Fruit fly (Drosophila melanogaster) whole organism, embryonic: Measurements from ENCODE around the gene CG17233.

ENCODE experiments used
- Aef1 ChIP-seq: fragments of 200-800 bp; sonication (Bioruptor generic); IDR thresholded peaks from 3 replicates; pipeline ENCODE4 v1.3.6; 2022; ENCODE audit warnings: missing biosample characterization, missing genetic modification characterization
- Antp ChIP-seq: fragments of 200-800 bp; sonication (Bioruptor generic); optimal IDR thresholded peaks from 3 replicates; lab custom pipeline; 2016; ENCODE audit warnings: missing biosample characterization, missing genetic modification characterization
- Atf6 ChIP-seq: fragments of 200-800 bp; sonication (Bioruptor generic); IDR thresholded peaks from 2 replicates; pipeline ENCODE4 v1.3.6; 2022; ENCODE audit warnings: missing biosample characterization, missing genetic modification characterization
- CG10147 ChIP-seq: fragments of 200-800 bp; sonication (Bioruptor generic); optimal IDR thresholded peaks from 2 replicates; lab custom pipeline; 2019; ENCODE audit warnings: missing biosample characterization, mild to moderate bottlenecking, missing genetic modification characterization, moderate library complexity
- CG1024 ChIP-seq: fragments of 200-800 bp; sonication (Bioruptor generic); IDR thresholded peaks from 2 replicates; pipeline ENCODE4 v1.3.6; 2022; ENCODE audit warnings: missing biosample characterization, missing genetic modification characterization
- CG10274 ChIP-seq: fragments of 200-800 bp; sonication (Bioruptor generic); optimal IDR thresholded peaks from 3 replicates; lab custom pipeline; 2017; ENCODE audit warnings: missing biosample characterization, mild to moderate bottlenecking, missing genetic modification characterization
- CG10366 ChIP-seq: fragments of 200-800 bp; sonication (Bioruptor generic); IDR thresholded peaks from 2 replicates; pipeline ENCODE4 v1.3.6; 2022; ENCODE audit warnings: missing biosample characterization, missing genetic modification characterization
- CG10959 ChIP-seq: fragments of 200-800 bp; sonication (Bioruptor generic); IDR thresholded peaks from 2 replicates; pipeline ENCODE4 v1.3.6; 2022; ENCODE audit warnings: missing biosample characterization, missing genetic modification characterization
- CG11093 ChIP-seq: fragments of 200-800 bp; sonication (Bioruptor generic); IDR thresholded peaks from 3 replicates; pipeline ENCODE4 v1.3.6; 2022; ENCODE audit warnings: missing biosample characterization, missing genetic modification characterization
- CG11696 ChIP-seq: fragments of 200-800 bp; sonication (Bioruptor generic); IDR thresholded peaks from 2 replicates; pipeline ENCODE4 v1.3.6; 2022; ENCODE audit warnings: missing biosample characterization, missing genetic modification characterization
- CG11723 ChIP-seq: fragments of 200-800 bp; sonication (Bioruptor generic); optimal IDR thresholded peaks from 2 replicates; lab custom pipeline; 2017; ENCODE audit warnings: missing biosample characterization, mild to moderate bottlenecking, missing genetic modification characterization
- CG12659 ChIP-seq: fragments of 200-800 bp; sonication (Bioruptor generic); optimal IDR thresholded peaks from 3 replicates; lab custom pipeline; 2017; ENCODE audit warnings: mild to moderate bottlenecking, missing biosample characterization, missing genetic modification reagents, missing genetic modification characterization
- CG14050 ChIP-seq: fragments of 200-800 bp; sonication (Bioruptor generic); IDR thresholded peaks from 3 replicates; pipeline ENCODE4 v1.3.6; 2022; ENCODE audit warnings: missing biosample characterization, missing genetic modification characterization
- CG15479 ChIP-seq: fragments of 200-800 bp; sonication (Bioruptor generic); optimal IDR thresholded peaks from 3 replicates; lab custom pipeline; 2019; ENCODE audit warnings: missing biosample characterization, mild to moderate bottlenecking, missing genetic modification characterization, moderate library complexity
- CG18011 ChIP-seq: fragments of 200-800 bp; sonication (Bioruptor generic); optimal IDR thresholded peaks from 2 replicates; lab custom pipeline; 2017; ENCODE audit warnings: missing biosample characterization, missing genetic modification characterization, mild to moderate bottlenecking, moderate library complexity, missing genotype
- CG18619 ChIP-seq: fragments of 200-800 bp; sonication (Bioruptor generic); optimal IDR thresholded peaks from 3 replicates; lab custom pipeline; 2017; ENCODE audit warnings: missing biosample characterization, mild to moderate bottlenecking, missing genetic modification characterization
- CG18764 ChIP-seq: fragments of 200-800 bp; sonication (Bioruptor generic); optimal IDR thresholded peaks from 3 replicates; lab custom pipeline; 2016; ENCODE audit warnings: missing biosample characterization, missing genetic modification characterization
- CG31441 ChIP-seq: fragments of 200-800 bp; sonication (Bioruptor generic); IDR thresholded peaks from 2 replicates; pipeline ENCODE4 v1.3.6; 2022; ENCODE audit warnings: missing biosample characterization, missing genetic modification characterization
- CG3407 ChIP-seq: fragments of 200-800 bp; sonication (Bioruptor generic); optimal IDR thresholded peaks from 2 replicates; lab custom pipeline; 2018; ENCODE audit warnings: missing biosample characterization, mild to moderate bottlenecking, missing genetic modification characterization
- CG3995 ChIP-seq: fragments of 200-800 bp; sonication (Bioruptor generic); optimal IDR thresholded peaks from 3 replicates; lab custom pipeline; 2016; ENCODE audit warnings: missing biosample characterization, missing genetic modification characterization
- CG6791 ChIP-seq: fragments of 200-800 bp; sonication (Bioruptor generic); IDR thresholded peaks from 3 replicates; pipeline ENCODE4 v1.3.6; 2022; ENCODE audit warnings: missing biosample characterization, missing genetic modification characterization; ENCODE audit not compliant: partially characterized antibody
- CG7963 ChIP-seq: fragments of 200-800 bp; sonication (Bioruptor generic); IDR thresholded peaks from 3 replicates; pipeline ENCODE4 v1.3.6; 2022; ENCODE audit warnings: missing biosample characterization, missing genetic modification characterization; ENCODE audit not compliant: partially characterized antibody
- CG8359 ChIP-seq: fragments of 200-800 bp; sonication (Bioruptor generic); optimal IDR thresholded peaks from 2 replicates; lab custom pipeline; 2017; ENCODE audit warnings: missing biosample characterization, mild to moderate bottlenecking, missing genetic modification characterization, borderline replicate concordance
- Camta ChIP-seq: fragments of 200-800 bp; sonication (Bioruptor generic); optimal IDR thresholded peaks from 2 replicates; lab custom pipeline; 2016; ENCODE audit warnings: missing biosample characterization, missing genetic modification characterization
- D19A ChIP-seq: fragments of 200-800 bp; optimal IDR thresholded peaks from 3 replicates; lab custom pipeline; 2019; ENCODE audit warnings: missing biosample characterization, mild to moderate bottlenecking, missing genetic modification characterization, moderate library complexity
- Dek ChIP-seq: fragments of 200-800 bp; sonication (Bioruptor generic); optimal IDR thresholded peaks from 3 replicates; lab custom pipeline; 2019; ENCODE audit warnings: missing biosample characterization, mild to moderate bottlenecking, missing genetic modification characterization, moderate library complexity
- Dfd ChIP-seq, 2 experiments: fragments of >200 bp; optimal IDR thresholded peaks; 2 replicates each; lab custom pipeline; 2017; ENCODE audit warnings: missing biosample characterization in 2 of 2, missing genetic modification characterization in 2 of 2
- HLH3B ChIP-seq: fragments of 200-800 bp; sonication (Bioruptor generic); IDR thresholded peaks from 2 replicates; pipeline ENCODE4 v1.3.6; 2022; ENCODE audit warnings: missing biosample characterization, missing genetic modification characterization
- Nf-YC ChIP-seq: fragments of 200-800 bp; optimal IDR thresholded peaks from 3 replicates; lab custom pipeline; 2019; ENCODE audit warnings: missing biosample characterization, mild to moderate bottlenecking, missing genetic modification characterization, moderate library complexity
- Opbp ChIP-seq: fragments of 200-800 bp; sonication (Bioruptor generic); IDR thresholded peaks from 3 replicates; pipeline ENCODE4 v1.3.6; 2022; ENCODE audit warnings: missing biosample characterization, missing genetic modification characterization; ENCODE audit not compliant: partially characterized antibody
- Sox100B ChIP-seq: fragments of 200-800 bp; sonication (Bioruptor generic); optimal IDR thresholded peaks from 3 replicates; lab custom pipeline; 2018; ENCODE audit warnings: missing biosample characterization, mild to moderate bottlenecking, missing genetic modification characterization
- ato ChIP-seq: fragments of 200-800 bp; sonication (Bioruptor generic); IDR thresholded peaks from 2 replicates; pipeline ENCODE4 v1.3.6; 2022; ENCODE audit warnings: missing biosample characterization, missing genetic modification characterization; ENCODE audit not compliant: partially characterized antibody
- bab2 ChIP-seq: fragments of 200-800 bp; sonication (Bioruptor generic); optimal IDR thresholded peaks from 2 replicates; lab custom pipeline; 2016; ENCODE audit warnings: missing biosample characterization, missing genetic modification characterization
- caup ChIP-seq: fragments of 200-800 bp; sonication (Bioruptor generic); optimal IDR thresholded peaks from 3 replicates; lab custom pipeline; 2017; ENCODE audit warnings: missing biosample characterization, mild to moderate bottlenecking, missing genetic modification characterization, moderate library complexity; ENCODE audit not compliant: severe bottlenecking
- chif ChIP-seq, 2 experiments: fragments of 200-800 bp; sonication (Bioruptor generic); optimal IDR thresholded peaks; 3 replicates each; lab custom pipeline; 2016; ENCODE audit warnings: missing biosample characterization in 2 of 2, missing genetic modification characterization in 2 of 2
- chm ChIP-seq: fragments of 200-800 bp; sonication (Bioruptor generic); IDR thresholded peaks from 2 replicates; pipeline ENCODE4 v1.3.6; 2022; ENCODE audit warnings: missing biosample characterization, missing genetic modification characterization
- croc ChIP-seq: fragments of 200-800 bp; sonication (Bioruptor generic); conservative IDR thresholded peaks from 3 replicates; pipeline ENCODE4 v1.3.6; 2022; ENCODE audit warnings: missing biosample characterization, missing genetic modification characterization
- fd3F ChIP-seq: fragments of 200-800 bp; sonication (Bioruptor generic); optimal IDR thresholded peaks from 2 replicates; lab custom pipeline; 2018; ENCODE audit warnings: missing biosample characterization, mild to moderate bottlenecking, missing genetic modification characterization, moderate library complexity
- fru ChIP-seq: fragments of >200 bp; optimal IDR thresholded peaks from 2 replicates; lab custom pipeline; 2017
- jing ChIP-seq: fragments of 200-800 bp; sonication (Bioruptor generic); optimal IDR thresholded peaks from 2 replicates; lab custom pipeline; 2018; ENCODE audit warnings: missing biosample characterization, mild to moderate bottlenecking, missing genetic modification characterization
- nau ChIP-seq: fragments of 200-800 bp; sonication (Bioruptor generic); optimal IDR thresholded peaks from 3 replicates; lab custom pipeline; 2017; ENCODE audit warnings: missing biosample characterization, mild to moderate bottlenecking, missing genetic modification characterization, missing genetic modification reagents
- nom ChIP-seq: fragments of 200-800 bp; sonication (Bioruptor generic); optimal IDR thresholded peaks from 2 replicates; lab custom pipeline; 2017; ENCODE audit warnings: missing biosample characterization, missing genetic modification characterization, mild to moderate bottlenecking, moderate library complexity, missing genetic modification reagents
- phol ChIP-seq: fragments of 200-800 bp; sonication (Bioruptor generic); optimal IDR thresholded peaks from 3 replicates; lab custom pipeline; 2018; ENCODE audit warnings: missing biosample characterization, mild to moderate bottlenecking, missing genetic modification characterization, moderate library complexity
- seq ChIP-seq: fragments of 200-800 bp; sonication (Bioruptor generic); IDR thresholded peaks from 2 replicates; pipeline ENCODE4 v1.3.6; 2022; ENCODE audit warnings: missing biosample characterization, missing genetic modification characterization
- sisA ChIP-seq: fragments of 200-800 bp; sonication (Bioruptor generic); IDR thresholded peaks from 2 replicates; pipeline ENCODE4 v1.3.6; 2022; ENCODE audit warnings: missing biosample characterization, missing genetic modification characterization
- tap ChIP-seq: fragments of 200-800 bp; optimal IDR thresholded peaks from 3 replicates; lab custom pipeline; 2019; ENCODE audit warnings: missing biosample characterization, mild to moderate bottlenecking, missing genetic modification characterization, moderate library complexity
- vfl ChIP-seq: fragments of 200-800 bp; sonication (Bioruptor generic); optimal IDR thresholded peaks from 2 replicates; lab custom pipeline; 2016; ENCODE audit warnings: missing biosample characterization, missing genetic modification characterization
- wek ChIP-seq: fragments of 200-800 bp; sonication (Bioruptor generic); optimal IDR thresholded peaks from 3 replicates; lab custom pipeline; 2018; ENCODE audit warnings: missing biosample characterization, mild to moderate bottlenecking, missing genetic modification characterization, moderate library complexity

CG17233 gene

DNA sequence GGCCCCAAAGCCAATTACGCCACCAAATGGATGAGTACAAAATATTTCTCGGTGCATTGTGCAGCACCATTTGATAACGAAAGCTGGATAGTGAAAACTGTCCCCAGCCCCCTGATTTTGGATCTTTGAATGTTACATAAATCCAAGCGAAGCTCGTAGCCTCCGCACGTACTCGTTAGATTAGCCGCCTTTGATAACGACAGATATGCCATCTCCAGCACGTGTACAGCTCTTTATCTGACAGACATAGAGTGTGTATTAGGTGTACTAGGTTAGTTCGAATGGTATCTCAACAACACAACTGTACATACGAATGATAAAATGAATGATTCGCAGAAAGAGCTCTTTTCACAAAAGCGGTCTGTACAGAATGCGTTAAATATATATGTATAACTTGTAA, 45.4 kb downstream of the CG17233 start (continued):
- TF ChIP-seq vfl (GFP tag; lab: Kevin White, UChicago): no peak
- TF ChIP-seq sisA (GFP tag; lab: Robert Waterston, UW): no peak; the same call in 1 of the 2 replicates
- TF ChIP-seq tap (tag; lab: Kevin White, UChicago): no peak

DNA sequence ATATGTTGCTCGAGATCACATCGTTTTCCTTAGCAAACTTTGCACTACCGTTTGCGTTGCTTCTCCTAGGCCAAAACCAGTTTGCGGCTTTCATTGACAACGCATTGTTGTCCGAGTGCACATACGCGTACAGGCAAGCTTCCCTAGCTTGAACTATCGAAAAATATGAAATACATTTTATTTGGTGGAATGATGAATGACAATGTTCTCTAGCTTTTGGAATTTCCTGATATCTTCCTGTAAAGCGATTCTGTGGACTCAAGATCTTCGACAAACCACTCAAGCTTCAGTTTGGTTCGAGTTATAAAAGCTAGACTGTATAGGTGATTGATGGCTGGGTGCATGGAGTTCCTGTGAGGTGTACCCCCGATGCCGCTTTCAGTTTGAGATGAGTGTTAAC, 45.8 kb downstream of the CG17233 start:
- TF ChIP-seq fru (lab: Kevin White, UChicago): no peak
- TF ChIP-seq Dfd (GFP tag; optimal IDR thresholded peaks at IDR 0.05; lab: Kevin White, UChicago): no peak
- TF ChIP-seq HLH3B (GFP tag; lab: Robert Waterston, UW): peak; percentile 69; the same call in 1 of the 2 replicates
- no peak for TF ChIP-seq CG7963 (GFP tag; lab: Robert Waterston, UW)
- TF ChIP-seq nom (GFP tag; lab: Kevin White, UChicago): peak; percentile 59
- TF ChIP-seq ato: no peak
- peak; percentile 58; the same call in 1 of the 3 replicates for TF ChIP-seq CG11093
- no peak for TF ChIP-seq caup (GFP tag; lab: Kevin White, UChicago)
- TF ChIP-seq Opbp (GFP tag; lab: Robert Waterston, UW): no peak
- peak; percentile 76 for TF ChIP-seq Antp (GFP tag; lab: Kevin White, UChicago)
- TF ChIP-seq Nf-YC: no peak
- TF ChIP-seq CG10959 (GFP tag; lab: Robert Waterston, UW): peak; percentile 57
- peak; percentile 59 for TF ChIP-seq Sox100B (GFP tag; lab: Kevin White, UChicago)
- no peak for TF ChIP-seq CG10274 (GFP tag; lab: Kevin White, UChicago)
- peak; percentile 12 for TF ChIP-seq CG10147 (GFP tag; lab: Kevin White, UChicago)
- TF ChIP-seq CG18764 (GFP tag; lab: Kevin White, UChicago): peak; percentile 34
- TF ChIP-seq Aef1 (GFP tag; lab: Robert Waterston, UW): peak; percentile 39; the same call in 2 of the 3 replicates
- peak; percentile 80 for TF ChIP-seq CG31441 (GFP tag; lab: Robert Waterston, UW)
- peak; percentile 16; the same call in 1 of the 2 replicates for TF ChIP-seq Atf6 (GFP tag; lab: Robert Waterston, UW)
- TF ChIP-seq CG11696 (GFP tag; lab: Robert Waterston, UW): 0 out of 2 replicates have a peak, but pooled peaks have one; percentile 44
- TF ChIP-seq CG3407: peak; percentile 37
- TF ChIP-seq D19A (tag; lab: Kevin White, UChicago): peak; percentile 63
- peak; percentile 28 for TF ChIP-seq CG8359 (GFP tag; lab: Kevin White, UChicago)
- TF ChIP-seq fd3F: no peak
- TF ChIP-seq CG18011 (GFP tag; lab: Kevin White, UChicago): no peak
- peak; percentile 46; the same call in 1 of the 3 replicates for TF ChIP-seq CG14050 (GFP tag; lab: Robert Waterston, UW)
- TF ChIP-seq CG3995 (GFP tag; lab: Kevin White, UChicago): no peak
- peak; percentile 67; the same call in 1 of the 2 replicates for TF ChIP-seq chm (GFP tag; lab: Robert Waterston, UW)
- TF ChIP-seq CG11723 (GFP tag; lab: Kevin White, UChicago): no peak
- TF ChIP-seq nau: peak; percentile 15
- 0 out of 2 replicates have a peak, but pooled peaks have one; percentile 44 for TF ChIP-seq CG1024 (GFP tag; lab: Robert Waterston, UW)
- peak; percentile 44; the same call in 1 of the 3 replicates for TF ChIP-seq croc (GFP tag; lab: Robert Waterston, UW)
- TF ChIP-seq chif (GFP tag; optimal IDR thresholded peaks at IDR 0.05; lab: Kevin White, UChicago): peak; percentile 16 to 65
- TF ChIP-seq sisA (GFP tag; lab: Robert Waterston, UW): peak; percentile 74
- TF ChIP-seq CG6791 (GFP tag; lab: Robert Waterston, UW): no peak
- no peak for TF ChIP-seq Dek (tag; lab: Kevin White, UChicago)
- TF ChIP-seq wek (GFP tag; lab: Kevin White, UChicago): no peak
- peak; percentile 37 for TF ChIP-seq Camta (GFP tag; lab: Kevin White, UChicago)
- TF ChIP-seq CG15479 (GFP tag; lab: Kevin White, UChicago): no peak
- TF ChIP-seq seq (GFP tag; lab: Robert Waterston, UW): peak; percentile 42; the same call in 1 of the 2 replicates
- TF ChIP-seq phol (tag; lab: Kevin White, UChicago): peak; percentile 72
- peak; percentile 71 for TF ChIP-seq CG10366 (GFP tag; lab: Robert Waterston, UW)
- peak; percentile 38 for TF ChIP-seq CG18619 (GFP tag; lab: Kevin White, UChicago)
- TF ChIP-seq CG12659 (GFP tag; lab: Kevin White, UChicago): peak; percentile 37
- peak; percentile 46 for TF ChIP-seq jing (GFP tag; lab: Kevin White, UChicago)
- peak; percentile 41 for TF ChIP-seq bab2 (GFP tag; lab: Kevin White, UChicago)
